Worm (Caenorhabditis elegans): ENCODE results near the gene M163.7.

M163.7 gene

ce11 chrX:14480248-14480647 lies 15.6 kb downstream of the M163.7 start, which contains the start of gene gfi-3 (continued):
- TF ChIP-seq zag-1 (tag; optimal IDR thresholded peaks at IDR 0.05) (no peak), mdt-29 (GFP tag; IDR thresholded peaks at IDR 0.05) (no peak), nhr-11 (tag; optimal IDR thresholded peaks at IDR 0.05) (peak; percentile 43), daf-8 (GFP tag; IDR thresholded peaks at IDR 0.05) (no peak), lin-15B (tag; optimal IDR thresholded peaks at IDR 0.05) (no peak), php-3 (GFP tag; IDR thresholded peaks at IDR 0.05) (no peak), arid-1 (GFP tag; conservative IDR thresholded peaks at IDR 0.05) (peak; percentile 52; the same call in 1 of the 2 replicates), madf-5 (GFP tag; IDR thresholded peaks at IDR 0.05) (no peak), ztf-7 (tag; optimal IDR thresholded peaks at IDR 0.05) (peak; percentile 45), vab-7 (GFP tag; IDR thresholded peaks at IDR 0.05) (no peak), F44E2.7 (GFP tag; IDR thresholded peaks at IDR 0.05) (no peak), tag-97 (GFP tag; IDR thresholded peaks at IDR 0.05) (no peak), dve-1 (tag; optimal IDR thresholded peaks at IDR 0.05; ENCODE audit: insufficient read depth) (peak; percentile 95), ceh-28 (tag; optimal IDR thresholded peaks at IDR 0.05) (no peak), F26F4.8 (GFP tag; conservative IDR thresholded peaks at IDR 0.05) (no peak), unc-39 (tag; optimal IDR thresholded peaks at IDR 0.05) (no peak), lin-1 (GFP tag; IDR thresholded peaks at IDR 0.05) (peak; percentile 61; the same call in 1 of the 2 replicates), zfp-2 (tag; optimal IDR thresholded peaks at IDR 0.05) (no peak), hif-1 (tag; optimal IDR thresholded peaks at IDR 0.05) (peak in 1 of 2 experiments; percentile 58), unc-62 (GFP tag; optimal IDR thresholded peaks at IDR 0.05 in 1 of 2) (no peak), unc-62 (tag; optimal IDR thresholded peaks at IDR 0.05) (no peak), zip-2 (tag; optimal IDR thresholded peaks at IDR 0.05) (no peak), R02D3.7 (tag; optimal IDR thresholded peaks at IDR 0.05) (no peak), fkh-10 (GFP tag; optimal IDR thresholded peaks at IDR 0.05) (peak; percentile 31), daf-12 (tag; optimal IDR thresholded peaks at IDR 0.05) (no peak), attf-4 (tag; optimal IDR thresholded peaks at IDR 0.05) (no peak), snpc-1.2 (GFP tag; IDR thresholded peaks at IDR 0.05) (no peak), nhr-6 (tag; optimal IDR thresholded peaks at IDR 0.05) (peak; percentile 29), Y48G9A.11 (GFP tag; IDR thresholded peaks at IDR 0.05) (no peak), nhr-111 (GFP tag; optimal IDR thresholded peaks at IDR 0.05) (no peak), aly-2 (tag; optimal IDR thresholded peaks at IDR 0.05) (no peak), nhr-10 (tag; optimal IDR thresholded peaks at IDR 0.05) (no peak), daf-16 (GFP tag; optimal IDR thresholded peaks at IDR 0.05) (peak in 1 of 2 experiments; percentile 22), daf-16 (tag; optimal IDR thresholded peaks at IDR 0.05) (peak; percentile 59), cey-2 (tag; optimal IDR thresholded peaks at IDR 0.05; ENCODE audit: borderline replicate concordance, insufficient read depth) (no peak), aha-1 (tag) (peak; percentile 95), dpl-1 (GFP tag; optimal IDR thresholded peaks at IDR 0.05) (peak; percentile 81), saeg-2 (GFP tag; IDR thresholded peaks at IDR 0.05) (0 out of 2 replicates have a peak, but pooled peaks have one; percentile 46), zip-11 (GFP tag; IDR thresholded peaks at IDR 0.05) (no peak), spr-1 (tag; optimal IDR thresholded peaks at IDR 0.05) (peak; percentile 46), skn-1 (tag; optimal IDR thresholded peaks at IDR 0.05) (no peak), nhr-42 (GFP tag; IDR thresholded peaks at IDR 0.05) (peak; percentile 74; the same call in 1 of the 2 replicates), nhr-25 (tag; optimal IDR thresholded peaks at IDR 0.05; ENCODE audit: borderline replicate concordance, insufficient read depth) (peak; percentile 50), ceh-32 (tag; optimal IDR thresholded peaks at IDR 0.05; ENCODE audit: poor library complexity) (no peak), dmd-8 (GFP tag; IDR thresholded peaks at IDR 0.05) (0 out of 2 replicates have a peak, but pooled peaks have one; percentile 31), ZK546.5 (tag; optimal IDR thresholded peaks at IDR 0.05) (no peak), nhr-76 (tag; optimal IDR thresholded peaks at IDR 0.05) (no peak), lin-13 (GFP tag; optimal IDR thresholded peaks at IDR 0.05) (peak; percentile 61), F10B5.3 (tag; optimal IDR thresholded peaks at IDR 0.05) (no peak), nhr-48 (tag; optimal IDR thresholded peaks at IDR 0.05) (peak; percentile 66), nhr-102 (tag; optimal IDR thresholded peaks at IDR 0.05) (peak; percentile 79), dmd-9 (GFP tag; IDR thresholded peaks at IDR 0.05) (no peak), spr-3 (GFP tag; optimal IDR thresholded peaks at IDR 0.05) (peak; percentile 12)

Measured in whole organism, L4 larva.